Worm (Caenorhabditis elegans): ENCODE results near the gene srab-16.

ce11 chrV:764732-765131 is 17.8 kb upstream of the srab-16 start, which contains the start of gene str-238:
- TF ChIP-seq him-1 (tag; optimal IDR thresholded peaks at IDR 0.05) (no peak), W03F9.2 (tag; optimal IDR thresholded peaks at IDR 0.05) (no peak), dao-5 (tag; optimal IDR thresholded peaks at IDR 0.05) (no peak)
